Worm (Caenorhabditis elegans): Measurements from ENCODE around the gene F45F2.11.

The F45F2.11 gene

DNA sequence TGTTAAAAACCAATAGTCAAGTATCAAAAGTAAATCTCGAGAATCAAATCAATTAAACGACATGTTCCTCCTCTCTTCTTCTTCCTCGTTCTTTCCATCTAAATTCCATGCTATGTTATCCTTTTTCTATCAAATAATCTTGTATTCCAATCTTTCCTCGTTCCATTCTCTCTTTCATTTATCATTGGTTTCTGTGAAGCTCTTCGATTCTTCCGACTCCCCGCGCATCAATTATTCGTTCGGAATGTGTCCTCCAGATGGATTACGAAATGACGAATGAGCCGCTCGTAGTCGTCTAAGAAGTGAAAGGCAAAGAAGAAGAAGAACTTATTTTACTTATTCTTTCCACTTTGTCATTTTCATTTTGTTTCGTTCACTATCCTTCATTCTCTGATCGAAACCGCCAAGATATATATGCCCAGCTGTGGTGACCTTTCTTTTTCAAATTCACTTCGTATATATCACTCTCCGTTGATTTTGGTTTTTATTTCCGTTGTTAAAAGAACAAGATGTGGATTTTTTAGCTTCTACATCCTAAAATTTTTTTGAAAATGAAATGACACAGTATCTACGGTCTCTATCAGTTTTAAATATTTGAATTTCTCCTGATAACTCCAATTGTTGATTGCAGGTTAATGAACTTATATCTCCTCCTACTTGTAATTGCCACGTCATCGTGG lies 26.3 kb downstream of the F45F2.11 start, which contains the start of gene pxn-1:
TSS of gene pxn-1 (plus strand) at position 630 of the 680 bp plus-strand sequence.
- TF ChIP-seq dpff-1 (tag; optimal IDR thresholded peaks at IDR 0.05) (no peak), dpl-1 (GFP tag; optimal IDR thresholded peaks at IDR 0.05) (no peak), him-1 (tag; optimal IDR thresholded peaks at IDR 0.05) (no peak), bed-2 (GFP tag; IDR thresholded peaks at IDR 0.05) (no peak), ceh-100 (GFP tag; IDR thresholded peaks at IDR 0.05) (no peak), Y67H2A.10 (GFP tag; conservative IDR thresholded peaks at IDR 0.05) (no peak), chd-7 (tag; optimal IDR thresholded peaks at IDR 0.05) (no peak), F22D6.2 (tag; optimal IDR thresholded peaks at IDR 0.05) (no peak), lin-26 (GFP tag; IDR thresholded peaks at IDR 0.05) (no peak), egl-18 (GFP tag; IDR thresholded peaks at IDR 0.05) (no peak), attf-3 (GFP tag; conservative IDR thresholded peaks at IDR 0.05) (no peak), zim-3 (tag; optimal IDR thresholded peaks at IDR 0.05) (no peak), lsy-27 (tag; optimal IDR thresholded peaks at IDR 0.05; ENCODE audit: borderline replicate concordance, insufficient read depth) (no peak)

DNA sequence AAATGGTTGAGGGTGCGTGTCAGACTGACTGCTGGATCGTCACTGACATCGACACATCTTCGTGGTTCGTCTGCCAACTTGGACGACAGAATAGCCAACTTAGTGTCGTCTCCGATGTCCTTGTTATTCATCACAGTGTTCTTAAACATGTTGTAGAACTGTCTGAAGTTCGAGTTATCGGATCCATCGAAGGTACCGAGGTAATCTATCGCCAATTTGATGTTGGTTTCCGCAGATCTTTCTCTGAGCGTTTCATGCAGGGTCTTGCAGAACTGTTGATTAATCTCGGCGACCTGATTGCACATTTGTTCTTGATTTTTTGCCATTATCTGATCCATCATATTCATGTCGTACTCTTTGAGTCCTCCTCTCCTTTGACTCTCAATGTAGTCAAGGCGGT lies 39.4 kb downstream of the F45F2.11 start:
- no peak for TF ChIP-seq bed-1 (GFP tag; IDR thresholded peaks at IDR 0.05)
- no peak for TF ChIP-seq attf-6 (GFP tag; IDR thresholded peaks at IDR 0.05)
- no peak for TF ChIP-seq zim-3 (tag; optimal IDR thresholded peaks at IDR 0.05)
- TF ChIP-seq sdz-38 (tag; optimal IDR thresholded peaks at IDR 0.05), result no peak
- TF ChIP-seq madf-3 (GFP tag; IDR thresholded peaks at IDR 0.05), result no peak
- no peak for TF ChIP-seq nhr-179 (tag; optimal IDR thresholded peaks at IDR 0.05)
- TF ChIP-seq rcor-1 (GFP tag; IDR thresholded peaks at IDR 0.05), result no peak
- no peak for TF ChIP-seq B0019.2 (GFP tag; conservative IDR thresholded peaks at IDR 0.05)
- no peak for TF ChIP-seq fkh-3 (tag; optimal IDR thresholded peaks at IDR 0.05)

DNA sequence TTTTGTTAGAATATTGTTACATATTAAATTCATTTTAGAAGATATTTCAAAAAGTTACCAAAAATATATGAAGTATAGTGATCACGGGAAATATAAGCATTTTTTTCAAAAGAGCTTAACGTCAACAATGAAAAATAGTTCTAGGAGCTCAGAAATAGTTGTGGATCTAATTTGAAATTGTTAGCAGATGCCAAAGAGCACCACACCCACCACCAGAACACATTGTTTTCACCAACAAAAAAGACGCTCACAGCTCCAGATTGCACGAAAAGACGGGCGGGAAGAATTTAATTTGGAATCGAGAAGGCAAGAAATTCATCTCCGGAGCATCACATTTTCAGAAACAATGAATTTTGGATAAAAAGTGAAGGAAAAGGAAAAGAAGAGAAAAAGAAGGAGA lies 49.8 kb downstream of the F45F2.11 start, which contains the start of gene gplb-1:
TSS of gene gplb-1 (minus strand) at position 337 of the 400 bp plus-strand sequence.
- no peak for TF ChIP-seq gei-17 (GFP tag; optimal IDR thresholded peaks at IDR 0.05)
- TF ChIP-seq attf-6 (GFP tag; IDR thresholded peaks at IDR 0.05), result no peak
- TF ChIP-seq lsy-27 (tag; optimal IDR thresholded peaks at IDR 0.05; ENCODE audit: borderline replicate concordance, insufficient read depth), result no peak
- no peak for TF ChIP-seq him-1 (tag; optimal IDR thresholded peaks at IDR 0.05)
- TF ChIP-seq C06A6.2 (GFP tag; conservative IDR thresholded peaks at IDR 0.05), result no peak
- TF ChIP-seq sdz-38 (tag; optimal IDR thresholded peaks at IDR 0.05), result no peak
- no peak for TF ChIP-seq nhr-80 (tag; optimal IDR thresholded peaks at IDR 0.05)
- TF ChIP-seq nhr-90 (tag; optimal IDR thresholded peaks at IDR 0.05), result no peak
- no peak for TF ChIP-seq unc-62 (GFP tag; optimal IDR thresholded peaks at IDR 0.05)

Measured in whole organism, young adult.